Worm (Caenorhabditis elegans): Measurements from ENCODE around the gene K02B7.3.

DNA sequence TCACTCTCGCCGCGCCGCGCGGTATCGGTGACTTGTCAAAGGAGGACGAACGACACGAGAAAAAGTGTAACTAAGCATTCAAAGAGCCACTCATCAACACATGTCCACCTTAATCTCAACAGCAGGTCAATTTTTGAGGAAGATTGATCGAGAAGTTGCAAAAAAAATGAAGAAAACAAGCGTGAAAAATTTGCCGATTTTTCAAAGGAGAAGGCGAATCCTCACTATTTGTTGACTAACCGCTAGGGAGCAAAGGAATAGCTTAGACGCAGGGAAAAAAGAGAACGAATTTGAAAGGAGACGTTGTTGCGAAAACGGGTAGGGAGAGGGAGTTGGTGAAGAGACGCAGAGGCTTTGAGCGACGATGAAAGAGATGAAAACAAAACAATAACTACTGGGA is 49.8 kb downstream of the K02B7.3 start:
- no peak for TF ChIP-seq ceh-27 (GFP tag; optimal IDR thresholded peaks at IDR 0.05)
- no peak for TF ChIP-seq snpc-3.4 (tag; optimal IDR thresholded peaks at IDR 0.05)
- TF ChIP-seq dox-1 (GFP tag; IDR thresholded peaks at IDR 0.05), result no peak
- TF ChIP-seq tlf-1 (GFP tag; optimal IDR thresholded peaks at IDR 0.05), result no peak
- no peak for TF ChIP-seq sdz-38 (tag; optimal IDR thresholded peaks at IDR 0.05)
- no peak for TF ChIP-seq F39B2.1 (GFP tag; IDR thresholded peaks at IDR 0.05)
- TF ChIP-seq F52B5.7 (tag; optimal IDR thresholded peaks at IDR 0.05), result no peak
- TF ChIP-seq ceh-40 (GFP tag; IDR thresholded peaks at IDR 0.05), result no peak
- no peak for TF ChIP-seq athp-1 (tag; optimal IDR thresholded peaks at IDR 0.05)
- no peak for TF ChIP-seq pha-4 (tag; optimal IDR thresholded peaks at IDR 0.05)
- no peak for TF ChIP-seq aptf-3 (GFP tag; IDR thresholded peaks at IDR 0.05)
- no peak for TF ChIP-seq dpl-1 (GFP tag; optimal IDR thresholded peaks at IDR 0.05)
- TF ChIP-seq chd-7 (tag; optimal IDR thresholded peaks at IDR 0.05), result no peak

Measured in whole organism, young adult.